Fruit fly (Drosophila melanogaster) whole organism, embryonic: ENCODE measurements around the gene Bmcp.

ENCODE experiments used
- Atf3 ChIP-seq: fragments of 200-800 bp; sonication (Bioruptor generic); optimal IDR thresholded peaks from 3 replicates; lab custom pipeline; 2016; ENCODE audit warnings: missing biosample characterization, missing genetic modification characterization
- Bdp1 ChIP-seq: fragments of 200-800 bp; sonication (Bioruptor generic); optimal IDR thresholded peaks from 3 replicates; lab custom pipeline; 2016; ENCODE audit warnings: missing biosample characterization, missing genetic modification characterization
- CG1024 ChIP-seq: fragments of 200-800 bp; sonication (Bioruptor generic); IDR thresholded peaks from 2 replicates; pipeline ENCODE4 v1.3.6; 2022; ENCODE audit warnings: missing biosample characterization, missing genetic modification characterization
- CG11456 ChIP-seq: fragments of 200-800 bp; sonication (Bioruptor generic); IDR thresholded peaks from 3 replicates; pipeline ENCODE4 v1.3.6; 2022; ENCODE audit warnings: missing biosample characterization, missing genetic modification characterization
- CG11695 ChIP-seq: fragments of 200-800 bp; sonication (Bioruptor generic); IDR thresholded peaks from 3 replicates; pipeline ENCODE4 v1.3.6; 2022; ENCODE audit warnings: missing biosample characterization, missing genetic modification characterization
- CG12071 ChIP-seq: fragments of 200-800 bp; sonication (Bioruptor generic); optimal IDR thresholded peaks from 3 replicates; lab custom pipeline; 2018; ENCODE audit warnings: missing biosample characterization, mild to moderate bottlenecking, missing genetic modification characterization
- CG13296 ChIP-seq: fragments of 200-800 bp; sonication (Bioruptor generic); optimal IDR thresholded peaks from 3 replicates; lab custom pipeline; 2018; ENCODE audit warnings: missing biosample characterization, mild to moderate bottlenecking, missing genetic modification characterization
- CG13624 ChIP-seq: fragments of 200-800 bp; sonication (Bioruptor generic); optimal IDR thresholded peaks from 2 replicates; lab custom pipeline; 2016; ENCODE audit warnings: missing biosample characterization, missing genetic modification characterization
- CG14014 ChIP-seq: fragments of 200-800 bp; sonication (Bioruptor generic); IDR thresholded peaks from 2 replicates; pipeline ENCODE4 v1.3.6; 2022; ENCODE audit warnings: missing biosample characterization, missing genetic modification characterization
- CG15073 ChIP-seq: fragments of 200-800 bp; sonication (Bioruptor generic); optimal IDR thresholded peaks from 2 replicates; lab custom pipeline; 2016; ENCODE audit warnings: missing biosample characterization, missing genetic modification characterization
- CG1529 ChIP-seq: fragments of 200-800 bp; sonication (Bioruptor generic); optimal IDR thresholded peaks from 3 replicates; lab custom pipeline; 2018; ENCODE audit warnings: missing biosample characterization, missing genetic modification characterization
- CG2712 ChIP-seq: fragments of 200-800 bp; optimal IDR thresholded peaks from 3 replicates; lab custom pipeline; 2019; ENCODE audit warnings: missing biosample characterization, mild to moderate bottlenecking, missing genetic modification characterization, moderate library complexity
- CG2889 ChIP-seq: fragments of 200-800 bp; sonication (Bioruptor generic); IDR thresholded peaks from 3 replicates; pipeline ENCODE4 v1.3.6; 2022; ENCODE audit warnings: missing biosample characterization, missing genetic modification characterization
- CG31224 ChIP-seq: fragments of 200-800 bp; sonication (Bioruptor generic); IDR thresholded peaks from 2 replicates; pipeline ENCODE4 v1.3.6; 2022; ENCODE audit warnings: missing biosample characterization, missing genetic modification characterization
- CG31365 ChIP-seq: fragments of 200-800 bp; sonication (Bioruptor generic); optimal IDR thresholded peaks from 2 replicates; lab custom pipeline; 2018; ENCODE audit warnings: missing biosample characterization, mild to moderate bottlenecking, missing genetic modification characterization
- CG32767 ChIP-seq: fragments of 200-800 bp; sonication (Bioruptor generic); IDR thresholded peaks from 2 replicates; pipeline ENCODE4 v1.3.6; 2022; ENCODE audit warnings: missing biosample characterization, missing genetic modification characterization
- CG4328 ChIP-seq: fragments of 200-800 bp; sonication (Bioruptor generic); optimal IDR thresholded peaks from 3 replicates; lab custom pipeline; 2017; ENCODE audit warnings: missing biosample characterization, missing genetic modification reagents, missing genetic modification characterization
- CG7987 ChIP-seq: fragments of 200-800 bp; sonication (Bioruptor generic); optimal IDR thresholded peaks from 2 replicates; lab custom pipeline; 2018; ENCODE audit warnings: missing biosample characterization, mild to moderate bottlenecking, missing genetic modification characterization, moderate library complexity
- CG9727 ChIP-seq: fragments of 200-800 bp; sonication (Bioruptor generic); optimal IDR thresholded peaks from 3 replicates; lab custom pipeline; 2017; ENCODE audit warnings: missing biosample characterization, mild to moderate bottlenecking, missing genetic modification characterization
- CHES-1-like ChIP-seq: fragments of 200-800 bp; sonication (Bioruptor generic); optimal IDR thresholded peaks from 2 replicates; lab custom pipeline; 2016; ENCODE audit warnings: missing biosample characterization, missing genetic modification characterization
- D19A ChIP-seq: fragments of 200-800 bp; optimal IDR thresholded peaks from 3 replicates; lab custom pipeline; 2019; ENCODE audit warnings: missing biosample characterization, mild to moderate bottlenecking, missing genetic modification characterization, moderate library complexity
- Doc2 ChIP-seq: fragments of 200-800 bp; sonication (Bioruptor generic); IDR thresholded peaks from 2 replicates; pipeline ENCODE4 v1.3.6; 2022; ENCODE audit warnings: missing biosample characterization, missing genetic modification characterization
- ERR ChIP-seq: fragments of 200-800 bp; sonication (Bioruptor generic); optimal IDR thresholded peaks from 2 replicates; lab custom pipeline; 2016; ENCODE audit warnings: missing biosample characterization, missing genetic modification characterization
- Ets97D ChIP-seq: fragments of 200-800 bp; sonication (Bioruptor generic); optimal IDR thresholded peaks from 3 replicates; lab custom pipeline; 2016; ENCODE audit warnings: missing biosample characterization, missing genetic modification characterization
- H15 ChIP-seq: fragments of 200-800 bp; sonication (Bioruptor generic); IDR thresholded peaks from 3 replicates; pipeline ENCODE4 v1.3.6; 2022; ENCODE audit warnings: missing biosample characterization, missing genetic modification characterization
- Hr39 ChIP-seq: fragments of >200 bp; optimal IDR thresholded peaks from 2 replicates; lab custom pipeline; 2017
- Med ChIP-seq: fragments of 200-800 bp; sonication (Bioruptor generic); peaks from one replicate; lab custom pipeline; 2016; ENCODE audit warnings: missing biosample characterization, missing genetic modification characterization, mild to moderate bottlenecking, inconsistent platforms, moderate library complexity
- Mrtf ChIP-seq: fragments of 200-800 bp; sonication (Bioruptor generic); IDR thresholded peaks from 3 replicates; pipeline ENCODE4 v1.3.6; 2022; ENCODE audit warnings: missing biosample characterization, missing genetic modification characterization
- Neu2 ChIP-seq: fragments of 200-800 bp; sonication (Bioruptor generic); optimal IDR thresholded peaks from 3 replicates; lab custom pipeline; 2016; ENCODE audit warnings: missing biosample characterization, missing genetic modification characterization, borderline replicate concordance
- Oaz ChIP-seq: fragments of 200-800 bp; sonication (Bioruptor generic); IDR thresholded peaks from 2 replicates; pipeline ENCODE4 v1.3.6; 2022; ENCODE audit warnings: missing biosample characterization, missing genetic modification characterization
- TFAM ChIP-seq: fragments of 200-800 bp; sonication (Bioruptor generic); optimal IDR thresholded peaks from 2 replicates; lab custom pipeline; 2017; ENCODE audit warnings: missing biosample characterization, missing genetic modification characterization, inconsistent platforms
- Xrp1 ChIP-seq: fragments of 200-800 bp; sonication (Bioruptor generic); IDR thresholded peaks from 2 replicates; pipeline ENCODE4 v1.3.6; 2022; ENCODE audit warnings: missing biosample characterization, missing genetic modification characterization
- bsh ChIP-seq, 2 experiments: fragments of 200-800 bp; sonication (Bioruptor generic); optimal IDR thresholded peaks; 2 replicates each; lab custom pipeline; 2017 to 2018; ENCODE audit warnings: mild to moderate bottlenecking in 2 of 2, missing biosample characterization in 2 of 2, missing genetic modification characterization in 2 of 2, moderate library complexity in 1 of 2
- caup ChIP-seq: fragments of 200-800 bp; sonication (Bioruptor generic); optimal IDR thresholded peaks from 3 replicates; lab custom pipeline; 2017; ENCODE audit warnings: missing biosample characterization, mild to moderate bottlenecking, missing genetic modification characterization, moderate library complexity; ENCODE audit not compliant: severe bottlenecking
- crc ChIP-seq: fragments of 200-800 bp; sonication (Bioruptor generic); optimal IDR thresholded peaks from 2 replicates; lab custom pipeline; 2016; ENCODE audit warnings: missing biosample characterization, missing genetic modification characterization
- dan ChIP-seq: fragments of 200-800 bp; sonication (Bioruptor generic); IDR thresholded peaks from 2 replicates; pipeline ENCODE4 v1.3.6; 2022; ENCODE audit warnings: missing biosample characterization, missing genetic modification characterization
- ewg ChIP-seq: fragments of 200-800 bp; sonication (Bioruptor generic); optimal IDR thresholded peaks from 3 replicates; lab custom pipeline; 2017; ENCODE audit warnings: mild to moderate bottlenecking, missing biosample characterization, missing genetic modification reagents, missing genetic modification characterization
- exex ChIP-seq: fragments of 200-800 bp; sonication (Bioruptor generic); optimal IDR thresholded peaks from 4 replicates; lab custom pipeline; 2018; ENCODE audit warnings: missing biosample characterization, mild to moderate bottlenecking, missing genetic modification characterization, moderate library complexity
- grn ChIP-seq: fragments of 200-800 bp; sonication (Bioruptor generic); optimal IDR thresholded peaks from 3 replicates; lab custom pipeline; 2017; ENCODE audit warnings: missing biosample characterization, missing genetic modification characterization
- gsb ChIP-seq: fragments of 200-800 bp; sonication (Bioruptor generic); IDR thresholded peaks from 2 replicates; pipeline ENCODE4 v1.3.6; 2022; ENCODE audit warnings: missing biosample characterization, missing genetic modification characterization
- jing ChIP-seq: fragments of 200-800 bp; sonication (Bioruptor generic); optimal IDR thresholded peaks from 2 replicates; lab custom pipeline; 2018; ENCODE audit warnings: missing biosample characterization, mild to moderate bottlenecking, missing genetic modification characterization
- odd ChIP-seq: fragments of 200-800 bp; sonication (Bioruptor generic); optimal IDR thresholded peaks from 2 replicates; lab custom pipeline; 2017; ENCODE audit warnings: missing biosample characterization, mild to moderate bottlenecking, missing genetic modification characterization
- pan ChIP-seq, 4 experiments: fragments of >200 bp in 3 of 4; fragments of 200-800 bp in 1 of 4; sonication (Bioruptor generic) in 1 of 4; optimal IDR thresholded peaks in 3 of 4; IDR thresholded peaks in 1 of 4; 2 replicates each; pipeline versions ENCODE4 v1.3.6 to Lab custom; 2017 to 2022; ENCODE audit warnings: missing biosample characterization in 2 of 4, missing genetic modification characterization in 2 of 4, mixed read lengths in 1 of 4
- pb ChIP-seq: fragments of 200-800 bp; sonication (Bioruptor generic); optimal IDR thresholded peaks from 3 replicates; lab custom pipeline; 2016; ENCODE audit warnings: missing biosample characterization, missing genetic modification characterization
- row ChIP-seq: fragments of 200-800 bp; sonication (Bioruptor generic); IDR thresholded peaks from 3 replicates; pipeline ENCODE4 v1.3.6; 2022; ENCODE audit warnings: missing biosample characterization, missing genetic modification characterization
- sens ChIP-seq: fragments of 200-800 bp; sonication (Bioruptor generic); peaks from one replicate; lab custom pipeline; 2016; ENCODE audit warnings: missing biosample characterization, missing genetic modification characterization
- sna ChIP-seq: fragments of 200-800 bp; sonication (Bioruptor generic); IDR thresholded peaks from 2 replicates; pipeline ENCODE4 v1.3.6; 2022; ENCODE audit warnings: missing biosample characterization, missing genetic modification characterization; ENCODE audit not compliant: partially characterized antibody
- sr ChIP-seq: fragments of 200-800 bp; sonication (Bioruptor generic); IDR thresholded peaks from 3 replicates; pipeline ENCODE4 v1.3.6; 2022; ENCODE audit warnings: missing biosample characterization, missing genetic modification characterization
- sug ChIP-seq: fragments of 200-800 bp; optimal IDR thresholded peaks from 2 replicates; lab custom pipeline; 2019; ENCODE audit warnings: missing biosample characterization, mild to moderate bottlenecking, missing genetic modification characterization, moderate library complexity
- toy ChIP-seq: fragments of 200-800 bp; sonication (Bioruptor generic); IDR thresholded peaks from 2 replicates; pipeline ENCODE4 v1.3.6; 2022; ENCODE audit warnings: missing biosample characterization, missing genetic modification characterization
- wdn ChIP-seq: fragments of 200-800 bp; sonication (Bioruptor generic); IDR thresholded peaks from 2 replicates; pipeline ENCODE4 v1.3.6; 2022; ENCODE audit warnings: missing biosample characterization, missing genetic modification characterization
- zfh2 ChIP-seq: fragments of 200-800 bp; sonication (Bioruptor generic); optimal IDR thresholded peaks from 2 replicates; lab custom pipeline; 2016; ENCODE audit warnings: missing biosample characterization, missing genetic modification characterization

Bmcp gene

DNA sequence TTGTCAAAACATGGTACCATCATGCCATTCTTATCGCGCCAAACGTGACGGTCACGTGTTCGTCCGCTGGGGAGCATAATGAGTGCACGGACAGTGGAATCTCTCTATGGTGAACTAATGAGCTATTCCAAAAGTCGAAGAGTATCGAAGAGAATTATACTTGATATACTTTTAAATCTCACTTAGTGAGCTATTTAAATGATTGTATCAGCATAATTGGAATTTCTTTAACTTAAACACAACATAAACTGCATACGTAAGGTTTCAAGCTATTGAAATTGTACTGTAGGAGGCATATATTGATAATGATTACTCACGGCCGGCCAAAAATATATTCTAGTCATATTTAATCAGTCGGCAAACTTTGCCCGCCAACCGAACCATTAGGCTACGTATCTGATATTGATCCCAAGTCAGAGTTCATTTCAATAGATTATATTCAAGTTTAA is 788 bp downstream of the Bmcp start (continued):
- TF ChIP-seq Ets97D (GFP tag; lab: Kevin White, UChicago) (no peak), TFAM (no peak), ewg (GFP tag; lab: Kevin White, UChicago) (no peak), CG1024 (GFP tag; lab: Robert Waterston, UW) (no peak), sug (tag; lab: Kevin White, UChicago) (peak; percentile 99), dan (GFP tag; lab: Robert Waterston, UW) (no peak), sna (GFP tag; lab: Robert Waterston, UW) (no peak), CG32767 (GFP tag; lab: Robert Waterston, UW) (0 out of 2 replicates have a peak, but pooled peaks have one; percentile 8), CG13624 (GFP tag; lab: Kevin White, UChicago) (no peak), CG11456 (GFP tag; lab: Robert Waterston, UW) (0 out of 3 replicates have a peak, but pooled peaks have one; percentile 51), Hr39 (no peak), Doc2 (GFP tag; lab: Robert Waterston, UW) (no peak), caup (no peak), CG4328 (GFP tag; lab: Kevin White, UChicago) (no peak), CG2889 (GFP tag; lab: Robert Waterston, UW) (no peak), jing (GFP tag; lab: Kevin White, UChicago) (no peak), CG1529 (GFP tag; lab: Kevin White, UChicago) (no peak), gsb (GFP tag; lab: Robert Waterston, UW) (peak; percentile 49), wdn (GFP tag; lab: Robert Waterston, UW) (no peak), toy (GFP tag; lab: Robert Waterston, UW) (no peak), bsh (GFP tag; optimal IDR thresholded peaks at IDR 0.05; lab: Kevin White, UChicago) (no peak), H15 (GFP tag; lab: Robert Waterston, UW) (no peak), CG15073 (GFP tag; lab: Kevin White, UChicago) (no peak), zfh2 (GFP tag; lab: Kevin White, UChicago) (peak; percentile 7), CHES-1-like (GFP tag; lab: Kevin White, UChicago) (no peak), Atf3 (no peak), Med (GFP tag; lab: Kevin White, UChicago) (peak; percentile 79), pan (optimal IDR thresholded peaks at IDR 0.05; lab: Kevin White, UChicago) (no peak), pan (GFP tag; optimal IDR thresholded peaks at IDR 0.05 in 1 of 2, IDR thresholded peaks at IDR 0.05 in 1 of 2) (no peak), grn (GFP tag; lab: Kevin White, UChicago) (no peak), exex (tag; lab: Kevin White, UChicago) (peak; percentile 33), odd (GFP tag; lab: Kevin White, UChicago) (no peak), CG31365 (no peak), CG11695 (GFP tag; lab: Robert Waterston, UW) (0 out of 3 replicates have a peak, but pooled peaks have one; percentile 10), CG31224 (GFP tag; lab: Robert Waterston, UW) (no peak), CG9727 (GFP tag; lab: Kevin White, UChicago) (no peak), CG14014 (GFP tag; lab: Robert Waterston, UW) (peak; percentile 15; the same call in 1 of the 2 replicates), Xrp1 (GFP tag; lab: Robert Waterston, UW) (peak; percentile 54; the same call in 1 of the 2 replicates), sr (GFP tag; lab: Robert Waterston, UW) (no peak), ERR (GFP tag; lab: Kevin White, UChicago) (no peak), CG13296 (no peak), row (peak; percentile 82), CG7987 (GFP tag; lab: Kevin White, UChicago) (peak; percentile 96), crc (GFP tag; lab: Kevin White, UChicago) (no peak), D19A (tag; lab: Kevin White, UChicago) (no peak), Bdp1 (GFP tag; lab: Kevin White, UChicago) (no peak), Neu2 (GFP tag; lab: Kevin White, UChicago) (no peak), pb (GFP tag; lab: Kevin White, UChicago) (no peak), CG2712 (peak; percentile 22), CG12071 (no peak), Mrtf (GFP tag; lab: Robert Waterston, UW) (no peak), Oaz (no peak), sens (GFP tag; lab: Kevin White, UChicago) (peak; percentile 73)
